Fruit fly (Drosophila melanogaster): ENCODE data around the gene MED7.

The MED7 gene

dm6 chr3R:10755534-10755933, 5.3 kb downstream of the MED7 start, which contains the start of gene CG14691:
Gene CG14691 (minus strand): TSS chr3R:10755634.
- TF ChIP-seq CTCF (optimal IDR thresholded peaks at IDR 0.05) = no peak
- no peak for TF ChIP-seq CG8478 (optimal IDR thresholded peaks at IDR 0.05)

- no peak for TF ChIP-seq CG8478 (optimal IDR thresholded peaks at IDR 0.05)
These were observed 9.8 kb downstream of the MED7 start, which contains the start of gene TkR86C for dm6 chr3R:10751061-10751460. Gene TkR86C (minus strand): TSS chr3R:10751228.

dm6 chr3R:10747650-10748049, 13.2 kb downstream of the MED7 start:
- TF ChIP-seq CG8478 (optimal IDR thresholded peaks at IDR 0.05) (no peak), CTCF (optimal IDR thresholded peaks at IDR 0.05) (no peak)

dm6 chr3R:10735857-10736256, 25.0 kb downstream of the MED7 start, which contains the start of gene tomboy20:
Gene tomboy20 (minus strand): TSS chr3R:10735957.
- no peak for TF ChIP-seq CG8478 (optimal IDR thresholded peaks at IDR 0.05)
- TF ChIP-seq CTCF (optimal IDR thresholded peaks at IDR 0.05) = no peak

dm6 chr3R:10726714-10727113, 34.1 kb downstream of the MED7 start:
- TF ChIP-seq CG8478 (optimal IDR thresholded peaks at IDR 0.05) (no peak), CTCF (optimal IDR thresholded peaks at IDR 0.05) (no peak)

DNA sequence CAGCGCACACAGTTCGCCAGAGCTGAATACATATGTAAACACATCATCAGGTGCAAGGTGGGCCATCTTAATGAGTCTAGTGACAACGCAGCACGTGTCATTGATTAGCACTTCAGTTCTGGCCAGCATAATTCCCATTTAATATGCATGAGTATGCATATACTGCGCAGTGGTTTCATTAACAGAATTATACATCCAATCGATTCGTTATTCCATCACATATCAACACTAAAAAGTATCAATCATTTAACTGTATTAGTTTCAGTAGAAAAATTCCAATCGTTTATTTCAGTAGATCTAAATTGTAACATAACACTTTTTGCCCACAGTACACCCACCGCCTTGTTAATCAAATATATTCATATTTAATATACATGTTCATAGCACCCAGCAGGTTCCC, 46.3 kb downstream of the MED7 start, which contains the start of gene CG4073:
Gene CG4073, plus strand, starts transcription at position 301 of the 400 bp plus-strand sequence.
- TF ChIP-seq CTCF (optimal IDR thresholded peaks at IDR 0.05) (no peak), CG8478 (optimal IDR thresholded peaks at IDR 0.05) (no peak)

DNA sequence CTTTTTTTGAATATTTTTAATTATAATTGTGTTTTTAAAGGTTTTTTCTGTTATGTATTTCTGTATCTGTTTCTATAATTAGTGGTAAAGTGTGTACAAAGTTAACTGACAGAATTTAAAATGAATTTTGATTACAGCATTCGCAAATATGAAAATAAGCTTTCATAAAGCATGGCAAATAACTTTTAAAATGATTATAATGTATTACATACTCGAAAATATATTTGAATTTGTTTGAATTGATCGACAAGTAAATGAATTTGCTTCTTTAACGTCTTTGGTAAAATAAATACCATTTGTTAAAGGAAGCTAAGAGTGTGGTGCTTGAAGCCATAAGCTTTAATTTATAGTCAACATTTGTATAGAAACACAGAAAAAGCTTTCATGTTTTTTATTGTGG, 49.7 kb downstream of the MED7 start, which contains the start of gene CG14689:
Gene CG14689, minus strand, starts transcription at position 101 of the 400 bp plus-strand sequence.
- no peak for TF ChIP-seq CTCF (optimal IDR thresholded peaks at IDR 0.05)
- TF ChIP-seq CG8478 (optimal IDR thresholded peaks at IDR 0.05) = no peak

All from S2 (cell line).